Worm (Caenorhabditis elegans) whole organism, L4 larva: ENCODE results near the gene F40G9.19.

Experiments
- F10B5.3 ChIP-seq: sonication (generic microtip); optimal IDR thresholded peaks from 2 replicates; lab custom pipeline; 2016; ENCODE audit warnings: mild to moderate bottlenecking, missing genetic modification characterization, missing compliant biosample characterization
- ceh-32 ChIP-seq: sonication (generic microtip); optimal IDR thresholded peaks from 2 replicates; lab custom pipeline; 2016; ENCODE audit warnings: mild to moderate bottlenecking, missing genetic modification characterization, missing compliant biosample characterization; ENCODE audit not compliant: poor library complexity
- dve-1 ChIP-seq: sonication (generic microtip); optimal IDR thresholded peaks from 2 replicates; lab custom pipeline; 2017; ENCODE audit warnings: antibody characterized with exemption, mild to moderate bottlenecking, missing genetic modification characterization, missing compliant biosample characterization; ENCODE audit not compliant: insufficient read depth
- fkh-10 ChIP-seq: fragments of 150-350 bp; optimal IDR thresholded peaks from 2 replicates; lab custom pipeline; 2014; ENCODE audit warnings: missing biosample characterization, missing genetic modification reagents, missing genetic modification characterization
- lin-39 ChIP-seq: fragments of 150-350 bp; optimal IDR thresholded peaks from 2 replicates; lab custom pipeline; 2014; ENCODE audit warnings: missing biosample characterization, missing genetic modification reagents, missing genetic modification characterization
- nhr-48 ChIP-seq: sonication (generic microtip); optimal IDR thresholded peaks from 2 replicates; lab custom pipeline; 2016; ENCODE audit warnings: mild to moderate bottlenecking, missing genetic modification characterization, missing compliant biosample characterization
- pha-4 ChIP-seq, 2 experiments: fragments of 150-350 bp in 1 of 2; fragments of 200-800 bp in 1 of 2; sonication (Bioruptor generic) in 1 of 2; IDR thresholded peaks in 1 of 2; optimal IDR thresholded peaks in 1 of 2; 2 replicates each; pipeline versions ENCODE4 v1.3.6 to Lab custom; 2014 to 2022; ENCODE audit warnings: missing genetic modification characterization in 2 of 2, missing genetic modification reagents in 2 of 2, missing biosample characterization in 1 of 2, missing compliant biosample characterization in 1 of 2
- snpc-4 ChIP-seq: fragments of 150-350 bp; optimal IDR thresholded peaks from 2 replicates; lab custom pipeline; 2014; ENCODE audit warnings: missing biosample characterization, missing genetic modification characterization
- zag-1 ChIP-seq: fragments of 150-350 bp; optimal IDR thresholded peaks from 2 replicates; lab custom pipeline; 2014; ENCODE audit warnings: missing biosample characterization, missing genetic modification characterization

DNA sequence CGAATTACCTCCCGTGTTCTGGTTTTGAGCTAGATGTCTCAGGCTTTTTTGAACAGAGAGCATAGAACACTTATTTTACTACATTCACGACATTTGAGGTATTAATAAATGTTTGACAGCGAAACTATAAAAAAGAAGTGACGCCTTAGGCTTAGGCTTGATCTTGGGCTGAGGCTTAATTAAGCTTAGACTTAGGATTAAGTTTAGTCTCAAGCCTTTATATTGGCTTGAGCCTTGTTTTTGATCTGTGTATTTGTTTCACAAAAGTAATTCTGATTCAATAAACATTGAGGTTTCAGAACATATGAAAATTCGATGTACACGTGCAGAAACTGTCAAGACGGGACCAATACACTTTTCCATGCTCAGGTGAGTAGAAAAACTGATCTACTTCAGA lies 36.1 kb downstream of the F40G9.19 start, which contains the start of gene klp-20:
- TF ChIP-seq pha-4 (GFP tag; IDR thresholded peaks at IDR 0.05; lab: Robert Waterston, UW) (no peak), pha-4 (tag; optimal IDR thresholded peaks at IDR 0.05; lab: Kevin White, UChicago) (no peak), fkh-10 (no peak), zag-1 (tag; lab: Kevin White, UChicago) (no peak), ceh-32 (tag; lab: Kevin White, UChicago) (no peak), F10B5.3 (tag; lab: Kevin White, UChicago) (no peak), snpc-4 (tag; lab: Kevin White, UChicago) (no peak), dve-1 (tag; lab: Kevin White, UChicago) (no peak), lin-39 (no peak), nhr-48 (tag; lab: Kevin White, UChicago) (no peak)
